Worm (Caenorhabditis elegans): ENCODE results near the gene mbf-1.

mbf-1 gene

ce11 chrIV:11489077-11489476 is 8.9 kb upstream of the mbf-1 start:
- TF ChIP-seq ceh-43 (GFP tag; optimal IDR thresholded peaks at IDR 0.05) (no peak), ztf-11 (tag; optimal IDR thresholded peaks at IDR 0.05) (no peak), pha-4 (tag; optimal IDR thresholded peaks at IDR 0.05) (no peak), nhr-2 (tag; optimal IDR thresholded peaks at IDR 0.05) (no peak), bed-3 (GFP tag; optimal IDR thresholded peaks at IDR 0.05) (no peak), ceh-83 (GFP tag; optimal IDR thresholded peaks at IDR 0.05) (no peak)

- TF ChIP-seq lin-32 (GFP tag; optimal IDR thresholded peaks at IDR 0.05) (no peak), elt-3 (tag; optimal IDR thresholded peaks at IDR 0.05) (no peak), mls-2 (tag; optimal IDR thresholded peaks at IDR 0.05) (no peak), ham-2 (GFP tag; optimal IDR thresholded peaks at IDR 0.05) (no peak), flh-1 (GFP tag; optimal IDR thresholded peaks at IDR 0.05) (no peak), lin-13 (tag; optimal IDR thresholded peaks at IDR 0.05) (no peak), nhr-2 (tag; optimal IDR thresholded peaks at IDR 0.05) (no peak), mab-5 (tag; optimal IDR thresholded peaks at IDR 0.05) (no peak), sem-2 (GFP tag; optimal IDR thresholded peaks at IDR 0.05) (no peak), bed-3 (GFP tag; optimal IDR thresholded peaks at IDR 0.05) (no peak), snpc-4 (tag; optimal IDR thresholded peaks at IDR 0.05) (no peak), nhr-237 (tag; optimal IDR thresholded peaks at IDR 0.05) (no peak), ceh-43 (GFP tag; optimal IDR thresholded peaks at IDR 0.05) (no peak), ceh-83 (GFP tag; optimal IDR thresholded peaks at IDR 0.05) (no peak), drap-1 (GFP tag; optimal IDR thresholded peaks at IDR 0.05) (no peak)
These were observed 7.9 kb upstream of the mbf-1 start for ce11 chrIV:11487889-11488556.

- TF ChIP-seq nhr-237 (tag; optimal IDR thresholded peaks at IDR 0.05): no peak
- TF ChIP-seq drap-1 (GFP tag; optimal IDR thresholded peaks at IDR 0.05): no peak
- TF ChIP-seq flh-1 (GFP tag; optimal IDR thresholded peaks at IDR 0.05): no peak
- no peak for TF ChIP-seq lin-13 (tag; optimal IDR thresholded peaks at IDR 0.05)
- no peak for TF ChIP-seq bed-3 (GFP tag; optimal IDR thresholded peaks at IDR 0.05)
These were observed 6.7 kb upstream of the mbf-1 start for ce11 chrIV:11486859-11487258.

ce11 chrIV:11479095-11479494 is 1.1 kb downstream of the mbf-1 start, which contains the start of gene catp-8:
Gene catp-8 (minus strand): TSS chrIV:11479251.
- TF ChIP-seq nhr-237 (tag; optimal IDR thresholded peaks at IDR 0.05): no peak
- TF ChIP-seq ceh-43 (GFP tag; optimal IDR thresholded peaks at IDR 0.05): no peak
- TF ChIP-seq mab-5 (tag; optimal IDR thresholded peaks at IDR 0.05): no peak
- TF ChIP-seq blmp-1 (tag; optimal IDR thresholded peaks at IDR 0.05): no peak

- TF ChIP-seq elt-1 (tag; optimal IDR thresholded peaks at IDR 0.05; ENCODE audit: borderline replicate concordance, insufficient read depth): no peak
- no peak for TF ChIP-seq ceh-39 (tag; optimal IDR thresholded peaks at IDR 0.05)
- no peak for TF ChIP-seq elt-3 (tag; optimal IDR thresholded peaks at IDR 0.05)
- TF ChIP-seq drap-1 (GFP tag; optimal IDR thresholded peaks at IDR 0.05): no peak
- TF ChIP-seq flh-1 (GFP tag; optimal IDR thresholded peaks at IDR 0.05): no peak
- no peak for TF ChIP-seq mab-5 (tag; optimal IDR thresholded peaks at IDR 0.05)
- no peak for TF ChIP-seq M03D4.4 (tag; optimal IDR thresholded peaks at IDR 0.05)
- TF ChIP-seq nhr-12 (tag; optimal IDR thresholded peaks at IDR 0.05): no peak
- TF ChIP-seq sptf-1 (tag; optimal IDR thresholded peaks at IDR 0.05): no peak
- no peak for TF ChIP-seq tbx-8 (GFP tag; optimal IDR thresholded peaks at IDR 0.05)
- no peak for TF ChIP-seq ceh-43 (GFP tag; optimal IDR thresholded peaks at IDR 0.05)
- no peak for TF ChIP-seq nhr-76 (tag; optimal IDR thresholded peaks at IDR 0.05)
- TF ChIP-seq sem-2 (GFP tag; optimal IDR thresholded peaks at IDR 0.05): no peak
- TF ChIP-seq zip-8 (tag; optimal IDR thresholded peaks at IDR 0.05): no peak
- TF ChIP-seq lsy-2 (tag; optimal IDR thresholded peaks at IDR 0.05): no peak
- no peak for TF ChIP-seq unc-39 (tag; optimal IDR thresholded peaks at IDR 0.05)
- no peak for TF ChIP-seq cnd-1 (tag; optimal IDR thresholded peaks at IDR 0.05)
- no peak for TF ChIP-seq ztf-11 (tag; optimal IDR thresholded peaks at IDR 0.05)
- TF ChIP-seq hlh-1 (tag; optimal IDR thresholded peaks at IDR 0.05): no peak
These were observed 5.1 kb downstream of the mbf-1 start for ce11 chrIV:11475080-11475479.

- TF ChIP-seq mls-2 (tag; optimal IDR thresholded peaks at IDR 0.05): peak; percentile 97
- TF ChIP-seq ceh-83 (GFP tag; optimal IDR thresholded peaks at IDR 0.05): peak; percentile 97
- peak; percentile 58 for TF ChIP-seq mep-1 (tag; optimal IDR thresholded peaks at IDR 0.05)
- TF ChIP-seq elt-3 (tag; optimal IDR thresholded peaks at IDR 0.05): no peak
- peak; percentile 96 for TF ChIP-seq bed-3 (GFP tag; optimal IDR thresholded peaks at IDR 0.05)
- TF ChIP-seq hlh-1 (tag; optimal IDR thresholded peaks at IDR 0.05): peak; percentile 9
- TF ChIP-seq sptf-1 (tag; optimal IDR thresholded peaks at IDR 0.05): peak; percentile 98
- peak; percentile 96 for TF ChIP-seq drap-1 (GFP tag; optimal IDR thresholded peaks at IDR 0.05)
- TF ChIP-seq mab-5 (tag; optimal IDR thresholded peaks at IDR 0.05): no peak
- peak; percentile 33 for TF ChIP-seq nhr-2 (tag; optimal IDR thresholded peaks at IDR 0.05)
- peak; percentile 87 for TF ChIP-seq sem-2 (GFP tag; optimal IDR thresholded peaks at IDR 0.05)
- peak; percentile 92 for TF ChIP-seq ceh-43 (GFP tag; optimal IDR thresholded peaks at IDR 0.05)
- TF ChIP-seq nhr-237 (tag; optimal IDR thresholded peaks at IDR 0.05): no peak
- no peak for TF ChIP-seq nhr-76 (tag; optimal IDR thresholded peaks at IDR 0.05)
- TF ChIP-seq M03D4.4 (tag; optimal IDR thresholded peaks at IDR 0.05): peak; percentile 94
- TF ChIP-seq zip-8 (tag; optimal IDR thresholded peaks at IDR 0.05): no peak
- no peak for TF ChIP-seq ces-1 (GFP tag; optimal IDR thresholded peaks at IDR 0.05)
- TF ChIP-seq unc-39 (tag; optimal IDR thresholded peaks at IDR 0.05): peak; percentile 69
- peak; percentile 51 for TF ChIP-seq ztf-11 (tag; optimal IDR thresholded peaks at IDR 0.05)
- peak; percentile 6 for TF ChIP-seq pha-4 (tag; optimal IDR thresholded peaks at IDR 0.05)
- TF ChIP-seq lin-13 (tag; optimal IDR thresholded peaks at IDR 0.05): peak; percentile 58
- peak; percentile 96 for TF ChIP-seq cnd-1 (tag; optimal IDR thresholded peaks at IDR 0.05)
- TF ChIP-seq nhr-12 (tag; optimal IDR thresholded peaks at IDR 0.05): no peak
- no peak for TF ChIP-seq ceh-39 (tag; optimal IDR thresholded peaks at IDR 0.05)
- peak; percentile 94 for TF ChIP-seq tbx-8 (GFP tag; optimal IDR thresholded peaks at IDR 0.05)
- TF ChIP-seq flh-1 (GFP tag; optimal IDR thresholded peaks at IDR 0.05): peak; percentile 86
- no peak for TF ChIP-seq elt-1 (tag; optimal IDR thresholded peaks at IDR 0.05; ENCODE audit: borderline replicate concordance, insufficient read depth)
- no peak for TF ChIP-seq lsy-2 (tag; optimal IDR thresholded peaks at IDR 0.05)
- peak; percentile 97 for TF ChIP-seq unc-120 (tag; optimal IDR thresholded peaks at IDR 0.05; ENCODE audit: poor library complexity, severe bottlenecking)
These were observed 6.1 kb downstream of the mbf-1 start for ce11 chrIV:11474067-11474466.
